In the genomic region with DNA sequence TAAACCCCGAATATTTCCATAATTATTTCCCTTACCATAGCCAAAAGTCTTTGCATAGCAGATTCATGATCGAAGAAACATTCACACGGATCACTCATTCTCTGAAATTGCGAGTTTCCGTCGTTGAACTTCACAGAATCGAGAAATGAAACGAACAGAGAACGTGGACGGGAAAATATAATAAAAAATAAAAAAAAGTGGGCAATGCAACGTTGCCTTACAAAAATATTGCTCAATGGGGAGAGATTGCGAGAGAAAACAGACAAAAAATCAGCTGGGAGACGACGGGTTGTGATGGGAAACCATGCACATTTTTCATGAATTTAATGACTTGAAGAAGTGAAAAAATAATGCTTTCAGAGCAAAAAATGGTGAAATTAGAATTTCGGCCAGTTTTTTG, we compare ENCODE assay signal across 4 worm cellular contexts.
TF ChIP-seq lines count a peak whose summit lies in the region.

A gene (minus strand): TSS at position 101 of the 400 bp plus-strand sequence.

TF ChIP-seq in whole organism, L1 larva, 84 proteins besides CTCF, POLR2A, EP300 and RAD21:
- no peak for TF ChIP-seq ztf-4 (tag; optimal IDR thresholded peaks at IDR 0.05; lab: Kevin White, UChicago)
- peak; percentile 89 for TF ChIP-seq xbp-1 (tag; optimal IDR thresholded peaks at IDR 0.05; lab: Kevin White, UChicago)
- no peak for TF ChIP-seq lin-13 (GFP tag; optimal IDR thresholded peaks at IDR 0.05; lab: Kevin White, UChicago)
TF ChIP-seq in whole organism, L1 larva: peak in this region for 1.

TF ChIP-seq in whole organism, L2 larva, 48 proteins besides CTCF, POLR2A, EP300 and RAD21:
- TF ChIP-seq dmd-4 (tag; optimal IDR thresholded peaks at IDR 0.05; lab: Kevin White, UChicago) (no peak), fos-1 (tag; optimal IDR thresholded peaks at IDR 0.05; lab: Kevin White, UChicago) (peak; percentile 13)

TF ChIP-seq in whole organism, L3 larva, 47 proteins besides CTCF, POLR2A, EP300 and RAD21:
- TF ChIP-seq nhr-12 (tag; optimal IDR thresholded peaks at IDR 0.05; lab: Kevin White, UChicago) (no peak), hmg-11 (tag; optimal IDR thresholded peaks at IDR 0.05; lab: Kevin White, UChicago) (peak; percentile 9), ceh-9 (tag; optimal IDR thresholded peaks at IDR 0.05; lab: Kevin White, UChicago) (no peak), ama-1 (optimal IDR thresholded peaks at IDR 0.05; lab: Kevin White, UChicago) (peak; percentile 2), nhr-43 (tag; optimal IDR thresholded peaks at IDR 0.05; lab: Kevin White, UChicago; ENCODE audit: poor library complexity, severe bottlenecking) (no peak)

TF ChIP-seq in whole organism, L4 larva, 104 proteins besides CTCF, POLR2A, EP300 and RAD21:
- TF ChIP-seq daf-16 (GFP tag; optimal IDR thresholded peaks at IDR 0.05; lab: Kevin White, UChicago): no peak
- peak; percentile 34 for TF ChIP-seq daf-16 (tag; optimal IDR thresholded peaks at IDR 0.05; lab: Kevin White, UChicago)
- TF ChIP-seq mes-2 (tag; optimal IDR thresholded peaks at IDR 0.05; lab: Kevin White, UChicago; ENCODE audit: poor library complexity, severe bottlenecking): peak; percentile 29
- no peak for TF ChIP-seq daf-12 (tag; optimal IDR thresholded peaks at IDR 0.05; lab: Kevin White, UChicago)
- TF ChIP-seq zip-2 (tag; optimal IDR thresholded peaks at IDR 0.05; lab: Kevin White, UChicago): no peak
- no peak for TF ChIP-seq mxl-2 (GFP tag; conservative IDR thresholded peaks at IDR 0.05; lab: Robert Waterston, UW)
- no peak for TF ChIP-seq egl-27 (tag; optimal IDR thresholded peaks at IDR 0.05; lab: Kevin White, UChicago)
